Fruit fly (Drosophila melanogaster) S2 (cell line): ENCODE data around the gene CG45076.

Experiments used
- CG8478 ChIP-seq: fragments of >200 bp; optimal IDR thresholded peaks from 2 replicates; lab custom pipeline; 2018
- CTCF ChIP-seq, 2 experiments: fragments of >200 bp; optimal IDR thresholded peaks; 2 replicates each; lab custom pipeline; 2018

- TF ChIP-seq CTCF (optimal IDR thresholded peaks at IDR 0.05; lab: Kevin White, UChicago) (no peak), CG8478 (lab: Kevin White, UChicago) (no peak)
Observed at dm6 chr3R:10751061-10751460, 26.1 kb downstream of the CG45076 start, which contains the start of gene TkR86C.
